Fruit fly (Drosophila melanogaster) whole organism, embryonic: ENCODE results near the gene Tom.
A peak's percentile ranks its signal among the peaks of the same experiment; 100 is the strongest.

ENCODE experiments used
- Ada2b ChIP-seq: fragments of 200-800 bp; sonication (Bioruptor generic); IDR thresholded peaks from 2 replicates; pipeline ENCODE4 v1.3.6; 2022; ENCODE audit warnings: missing biosample characterization, missing genetic modification characterization
- Adf1 ChIP-seq: fragments of 200-800 bp; sonication (Bioruptor generic); IDR thresholded peaks from 2 replicates; pipeline ENCODE4 v1.3.6; 2022; ENCODE audit warnings: missing biosample characterization, missing genetic modification characterization
- Atf6 ChIP-seq: fragments of 200-800 bp; sonication (Bioruptor generic); IDR thresholded peaks from 2 replicates; pipeline ENCODE4 v1.3.6; 2022; ENCODE audit warnings: missing biosample characterization, missing genetic modification characterization
- Bteb2 ChIP-seq: fragments of 200-800 bp; sonication (Bioruptor generic); optimal IDR thresholded peaks from 2 replicates; lab custom pipeline; 2016; ENCODE audit warnings: missing biosample characterization, missing genetic modification characterization
- CG10147 ChIP-seq: fragments of 200-800 bp; sonication (Bioruptor generic); optimal IDR thresholded peaks from 2 replicates; lab custom pipeline; 2019; ENCODE audit warnings: missing biosample characterization, mild to moderate bottlenecking, missing genetic modification characterization, moderate library complexity
- CG1024 ChIP-seq: fragments of 200-800 bp; sonication (Bioruptor generic); IDR thresholded peaks from 2 replicates; pipeline ENCODE4 v1.3.6; 2022; ENCODE audit warnings: missing biosample characterization, missing genetic modification characterization
- CG10366 ChIP-seq: fragments of 200-800 bp; sonication (Bioruptor generic); IDR thresholded peaks from 2 replicates; pipeline ENCODE4 v1.3.6; 2022; ENCODE audit warnings: missing biosample characterization, missing genetic modification characterization
- CG10565 ChIP-seq: fragments of 200-800 bp; sonication (Bioruptor generic); optimal IDR thresholded peaks from 3 replicates; lab custom pipeline; 2016; ENCODE audit warnings: missing biosample characterization, mild to moderate bottlenecking, missing genetic modification characterization
- CG11723 ChIP-seq: fragments of 200-800 bp; sonication (Bioruptor generic); optimal IDR thresholded peaks from 2 replicates; lab custom pipeline; 2017; ENCODE audit warnings: missing biosample characterization, mild to moderate bottlenecking, missing genetic modification characterization
- CG1529 ChIP-seq: fragments of 200-800 bp; sonication (Bioruptor generic); optimal IDR thresholded peaks from 3 replicates; lab custom pipeline; 2018; ENCODE audit warnings: missing biosample characterization, missing genetic modification characterization
- CG15601 ChIP-seq: fragments of 200-800 bp; sonication (Bioruptor generic); optimal IDR thresholded peaks from 3 replicates; lab custom pipeline; 2019; ENCODE audit warnings: missing biosample characterization, mild to moderate bottlenecking, missing genetic modification characterization, moderate library complexity
- CG17829 ChIP-seq: fragments of 200-800 bp; optimal IDR thresholded peaks from 2 replicates; lab custom pipeline; 2019; ENCODE audit warnings: missing biosample characterization, mild to moderate bottlenecking, missing genetic modification characterization, moderate library complexity
- CG1832 ChIP-seq: fragments of 200-800 bp; sonication (Bioruptor generic); optimal IDR thresholded peaks from 2 replicates; lab custom pipeline; 2017; ENCODE audit warnings: missing biosample characterization, mild to moderate bottlenecking, missing genetic modification characterization, inconsistent platforms
- CG30020 ChIP-seq: fragments of 200-800 bp; optimal IDR thresholded peaks from 2 replicates; lab custom pipeline; 2019; ENCODE audit warnings: missing biosample characterization, mild to moderate bottlenecking, missing genetic modification characterization, moderate library complexity
- CG3407 ChIP-seq: fragments of 200-800 bp; sonication (Bioruptor generic); optimal IDR thresholded peaks from 2 replicates; lab custom pipeline; 2018; ENCODE audit warnings: missing biosample characterization, mild to moderate bottlenecking, missing genetic modification characterization
- CG3995 ChIP-seq: fragments of 200-800 bp; sonication (Bioruptor generic); optimal IDR thresholded peaks from 3 replicates; lab custom pipeline; 2016; ENCODE audit warnings: missing biosample characterization, missing genetic modification characterization
- CG42726 ChIP-seq: fragments of 200-800 bp; sonication (Bioruptor generic); IDR thresholded peaks from 2 replicates; pipeline ENCODE4 v1.3.6; 2022; ENCODE audit warnings: missing biosample characterization, missing genetic modification characterization; ENCODE audit not compliant: partially characterized antibody
- CG4424 ChIP-seq: fragments of 200-800 bp; sonication (Bioruptor generic); optimal IDR thresholded peaks from 3 replicates; lab custom pipeline; 2016; ENCODE audit warnings: missing biosample characterization, missing genetic modification characterization
- CG5180 ChIP-seq: fragments of 200-800 bp; sonication (Bioruptor generic); optimal IDR thresholded peaks from 3 replicates; lab custom pipeline; 2017; ENCODE audit warnings: missing biosample characterization, missing genetic modification characterization, mild to moderate bottlenecking, moderate library complexity, missing genetic modification reagents
- CG6654 ChIP-seq: fragments of 200-800 bp; sonication (Bioruptor generic); optimal IDR thresholded peaks from 2 replicates; lab custom pipeline; 2017; ENCODE audit warnings: missing biosample characterization, mild to moderate bottlenecking, missing genetic modification characterization
- CG7556 ChIP-seq: fragments of 200-800 bp; sonication (Bioruptor generic); optimal IDR thresholded peaks from 2 replicates; lab custom pipeline; 2017; ENCODE audit warnings: missing biosample characterization, mild to moderate bottlenecking, missing genetic modification characterization
- CG8281 ChIP-seq: fragments of 200-800 bp; sonication (Bioruptor generic); optimal IDR thresholded peaks from 2 replicates; lab custom pipeline; 2018; ENCODE audit warnings: missing biosample characterization, mild to moderate bottlenecking, missing genetic modification characterization, moderate library complexity
- CG8765 ChIP-seq: fragments of 200-800 bp; sonication (Bioruptor generic); IDR thresholded peaks from 2 replicates; pipeline ENCODE4 v1.3.6; 2022; ENCODE audit warnings: missing biosample characterization, missing genetic modification characterization
- Dip3 ChIP-seq: fragments of 200-800 bp; sonication (Bioruptor generic); optimal IDR thresholded peaks from 3 replicates; lab custom pipeline; 2016; ENCODE audit warnings: missing biosample characterization, missing genetic modification characterization
- Doc3 ChIP-seq: fragments of 200-800 bp; sonication (Bioruptor generic); IDR thresholded peaks from 3 replicates; pipeline ENCODE4 v1.3.6; 2022; ENCODE audit warnings: missing biosample characterization, missing genetic modification characterization; ENCODE audit not compliant: partially characterized antibody
- Dref ChIP-seq: fragments of 200-800 bp; sonication (Bioruptor generic); IDR thresholded peaks from 2 replicates; pipeline ENCODE4 v1.3.6; 2022; ENCODE audit warnings: missing biosample characterization, missing genetic modification characterization
- Elba2 ChIP-seq: fragments of 200-800 bp; sonication (Bioruptor generic); optimal IDR thresholded peaks from 3 replicates; lab custom pipeline; 2016; ENCODE audit warnings: missing biosample characterization, missing genetic modification characterization
- Ets65A ChIP-seq: fragments of 200-800 bp; sonication (Bioruptor generic); peaks from one replicate; lab custom pipeline; 2016; ENCODE audit warnings: missing biosample characterization, missing genetic modification characterization
- Ets97D ChIP-seq: fragments of 200-800 bp; sonication (Bioruptor generic); optimal IDR thresholded peaks from 3 replicates; lab custom pipeline; 2016; ENCODE audit warnings: missing biosample characterization, missing genetic modification characterization
- HmgZ ChIP-seq: fragments of 200-800 bp; sonication (Bioruptor generic); optimal IDR thresholded peaks from 2 replicates; lab custom pipeline; 2018; ENCODE audit warnings: missing biosample characterization, mild to moderate bottlenecking, missing genetic modification characterization
- Lhr ChIP-seq: fragments of 200-800 bp; sonication (Bioruptor generic); optimal IDR thresholded peaks from 3 replicates; lab custom pipeline; 2017; ENCODE audit warnings: mild to moderate bottlenecking, missing biosample characterization, missing genetic modification reagents, missing genetic modification characterization
- Nf-YA ChIP-seq: fragments of 200-800 bp; sonication (Bioruptor generic); IDR thresholded peaks from 2 replicates; pipeline ENCODE4 v1.3.6; 2022; ENCODE audit warnings: missing biosample characterization, missing genetic modification characterization
- PHDP ChIP-seq: fragments of 200-800 bp; sonication (Bioruptor generic); optimal IDR thresholded peaks from 3 replicates; lab custom pipeline; 2018; ENCODE audit warnings: missing biosample characterization, mild to moderate bottlenecking, missing genetic modification characterization, moderate library complexity
- Rx ChIP-seq: fragments of 200-800 bp; sonication (Bioruptor generic); IDR thresholded peaks from 2 replicates; pipeline ENCODE4 v1.3.6; 2022; ENCODE audit warnings: missing biosample characterization, missing genetic modification characterization
- ase ChIP-seq: fragments of 200-800 bp; sonication (Bioruptor generic); IDR thresholded peaks from 3 replicates; pipeline ENCODE4 v1.3.6; 2022; ENCODE audit warnings: missing biosample characterization, missing genetic modification characterization
- ewg ChIP-seq: fragments of 200-800 bp; sonication (Bioruptor generic); optimal IDR thresholded peaks from 3 replicates; lab custom pipeline; 2017; ENCODE audit warnings: mild to moderate bottlenecking, missing biosample characterization, missing genetic modification reagents, missing genetic modification characterization
- gcm2 ChIP-seq: fragments of 200-800 bp; sonication (Bioruptor generic); optimal IDR thresholded peaks from 2 replicates; lab custom pipeline; 2016; ENCODE audit warnings: missing biosample characterization, missing genetic modification characterization
- gfzf ChIP-seq: fragments of 200-800 bp; sonication (Bioruptor generic); optimal IDR thresholded peaks from 2 replicates; lab custom pipeline; 2016; ENCODE audit warnings: missing biosample characterization, mild to moderate bottlenecking, missing genetic modification characterization, moderate library complexity
- grn ChIP-seq: fragments of 200-800 bp; sonication (Bioruptor generic); optimal IDR thresholded peaks from 3 replicates; lab custom pipeline; 2017; ENCODE audit warnings: missing biosample characterization, missing genetic modification characterization
- h ChIP-seq: fragments of >200 bp; optimal IDR thresholded peaks from 2 replicates; lab custom pipeline; 2017
- hkb ChIP-seq, 2 experiments: fragments of 200-800 bp in 1 of 2; fragments of >200 bp in 1 of 2; sonication (Bioruptor generic) in 1 of 2; IDR thresholded peaks in 1 of 2; optimal IDR thresholded peaks in 1 of 2; 2 replicates each; pipeline versions ENCODE4 v1.3.6 to Lab custom; 2017 to 2022; ENCODE audit warnings: missing biosample characterization in 1 of 2, missing genetic modification characterization in 1 of 2
- hth ChIP-seq: fragments of >200 bp; optimal IDR thresholded peaks from 2 replicates; lab custom pipeline; 2017; ENCODE audit warnings: inconsistent platforms
- inv ChIP-seq: fragments of 200-800 bp; sonication (Bioruptor generic); IDR thresholded peaks from 2 replicates; pipeline ENCODE4 v1.3.6; 2022; ENCODE audit warnings: missing biosample characterization, missing genetic modification characterization; ENCODE audit not compliant: partially characterized antibody
- ken ChIP-seq: fragments of 200-800 bp; sonication (Bioruptor generic); IDR thresholded peaks from 3 replicates; pipeline ENCODE4 v1.3.6; 2022; ENCODE audit warnings: missing biosample characterization, missing genetic modification characterization
- pb ChIP-seq: fragments of 200-800 bp; sonication (Bioruptor generic); optimal IDR thresholded peaks from 3 replicates; lab custom pipeline; 2016; ENCODE audit warnings: missing biosample characterization, missing genetic modification characterization
- psq ChIP-seq: fragments of 200-800 bp; sonication (Bioruptor generic); optimal IDR thresholded peaks from 2 replicates; lab custom pipeline; 2017; ENCODE audit warnings: missing biosample characterization, missing genetic modification characterization
- ranshi ChIP-seq: fragments of 200-800 bp; sonication (Bioruptor generic); IDR thresholded peaks from 2 replicates; pipeline ENCODE4 v1.3.6; 2022; ENCODE audit warnings: missing biosample characterization, missing genetic modification characterization
- slp2 ChIP-seq: fragments of 200-800 bp; sonication (Bioruptor generic); optimal IDR thresholded peaks from 2 replicates; lab custom pipeline; 2016; ENCODE audit warnings: missing biosample characterization, missing genetic modification characterization
- tio ChIP-seq: fragments of 200-800 bp; sonication (Bioruptor generic); optimal IDR thresholded peaks from 2 replicates; lab custom pipeline; 2017; ENCODE audit warnings: missing biosample characterization, missing genetic modification characterization, inconsistent platforms
- unc-4 ChIP-seq: fragments of 200-800 bp; sonication (Bioruptor generic); IDR thresholded peaks from 2 replicates; pipeline ENCODE4 v1.3.6; 2022; ENCODE audit warnings: missing biosample characterization, missing genetic modification characterization; ENCODE audit not compliant: partially characterized antibody
- usp ChIP-seq: fragments of >200 bp; optimal IDR thresholded peaks from 2 replicates; lab custom pipeline; 2017; ENCODE audit warnings: missing biosample characterization, missing genetic modification characterization
- wor ChIP-seq: fragments of 200-800 bp; sonication (Bioruptor generic); IDR thresholded peaks from 2 replicates; pipeline ENCODE4 v1.3.6; 2022; ENCODE audit warnings: missing biosample characterization, missing genetic modification characterization

Gene Tom

DNA sequence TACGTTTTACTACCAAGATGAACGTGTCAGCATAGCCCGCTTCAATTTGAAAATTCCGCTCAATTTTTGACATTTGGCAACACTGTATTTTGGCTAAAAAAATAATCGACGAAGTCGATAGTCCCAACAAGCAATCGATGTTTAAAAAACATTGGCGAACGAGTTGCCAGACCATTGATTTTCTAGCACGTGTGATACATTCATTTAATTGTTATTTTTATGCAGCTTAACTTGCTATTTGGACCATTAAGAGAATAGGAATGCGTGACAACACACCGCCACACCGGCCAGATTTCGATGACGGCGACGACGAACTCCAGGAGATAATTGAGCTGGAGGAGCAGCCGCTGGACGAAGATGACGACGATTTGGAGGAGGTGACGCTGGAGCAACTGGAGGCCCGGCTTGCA is 13.5 kb downstream of the Tom start, which contains the start of gene CG5114 (continued):
- TF ChIP-seq Ets97D (GFP tag; lab: Kevin White, UChicago): peak; percentile 85
- TF ChIP-seq psq (GFP tag; lab: Kevin White, UChicago): no peak
- TF ChIP-seq gcm2 (GFP tag; lab: Kevin White, UChicago): peak; percentile 34
- no peak for TF ChIP-seq hkb (optimal IDR thresholded peaks at IDR 0.05; lab: Kevin White, UChicago)
- no peak for TF ChIP-seq hkb (GFP tag; IDR thresholded peaks at IDR 0.05; lab: Robert Waterston, UW)
- peak; percentile 6 for TF ChIP-seq CG7556 (GFP tag; lab: Kevin White, UChicago)
- no peak for TF ChIP-seq CG8281 (tag; lab: Kevin White, UChicago)
- no peak for TF ChIP-seq tio
- TF ChIP-seq CG8765 (GFP tag; lab: Robert Waterston, UW): no peak
- no peak for TF ChIP-seq CG1832 (GFP tag; lab: Kevin White, UChicago)
- peak; percentile 33 for TF ChIP-seq CG30020 (tag; lab: Kevin White, UChicago)
- TF ChIP-seq CG1529 (GFP tag; lab: Kevin White, UChicago): no peak
- no peak; the same call in 1 of the 2 replicates for TF ChIP-seq Ada2b (GFP tag; lab: Robert Waterston, UW)
- no peak for TF ChIP-seq wor
- peak; percentile 93 for TF ChIP-seq CG42726 (GFP tag; lab: Robert Waterston, UW)
- TF ChIP-seq Ets65A: peak; percentile 32
- no peak for TF ChIP-seq CG10366 (GFP tag; lab: Robert Waterston, UW)
- TF ChIP-seq unc-4: peak; percentile 90
- no peak for TF ChIP-seq Nf-YA (GFP tag; lab: Robert Waterston, UW)
- peak; percentile 31 for TF ChIP-seq PHDP (tag; lab: Kevin White, UChicago)
- TF ChIP-seq CG4424: peak; percentile 33
- TF ChIP-seq gfzf (GFP tag; lab: Kevin White, UChicago): peak; percentile 31
- TF ChIP-seq CG10565 (GFP tag; lab: Kevin White, UChicago): no peak
- no peak for TF ChIP-seq usp (GFP tag; lab: Kevin White, UChicago)
- peak; percentile 82 for TF ChIP-seq Doc3 (GFP tag; lab: Robert Waterston, UW)
- no peak for TF ChIP-seq CG1024 (GFP tag; lab: Robert Waterston, UW)
- no peak for TF ChIP-seq CG3407 (GFP tag; lab: Kevin White, UChicago)
- TF ChIP-seq slp2 (GFP tag; lab: Kevin White, UChicago): peak; percentile 15
- TF ChIP-seq Dip3: no peak
- 0 out of 3 replicates have a peak, but pooled peaks have one; percentile 39 for TF ChIP-seq ken
- no peak for TF ChIP-seq hth
- TF ChIP-seq CG17829 (tag; lab: Kevin White, UChicago): peak; percentile 65
- no peak for TF ChIP-seq grn
- TF ChIP-seq Lhr (GFP tag; lab: Kevin White, UChicago): peak; percentile 38
- TF ChIP-seq CG15601 (tag; lab: Kevin White, UChicago): peak; percentile 6
- TF ChIP-seq pb (GFP tag; lab: Kevin White, UChicago): no peak
- no peak for TF ChIP-seq Adf1 (GFP tag; lab: Robert Waterston, UW)
- no peak for TF ChIP-seq CG5180 (GFP tag; lab: Kevin White, UChicago)
- no peak for TF ChIP-seq ewg (GFP tag; lab: Kevin White, UChicago)
- TF ChIP-seq ase (GFP tag; lab: Robert Waterston, UW): no peak; the same call in 2 of the 3 replicates
- no peak for TF ChIP-seq CG6654 (GFP tag; lab: Kevin White, UChicago)
- TF ChIP-seq Atf6 (GFP tag; lab: Robert Waterston, UW): 0 out of 2 replicates have a peak, but pooled peaks have one; percentile 26
- TF ChIP-seq h (lab: Kevin White, UChicago): no peak
- TF ChIP-seq Dref (GFP tag; lab: Robert Waterston, UW): peak; percentile 98
- peak; percentile 80 for TF ChIP-seq HmgZ
- TF ChIP-seq CG3995 (GFP tag; lab: Kevin White, UChicago): peak; percentile 74
- peak; percentile 84 for TF ChIP-seq inv (GFP tag; lab: Robert Waterston, UW)
- TF ChIP-seq Bteb2 (GFP tag; lab: Kevin White, UChicago): peak; percentile 49
- TF ChIP-seq Rx (GFP tag; lab: Robert Waterston, UW): no peak
- TF ChIP-seq CG10147: peak; percentile 22
- TF ChIP-seq Elba2: peak; percentile 16
- TF ChIP-seq CG11723 (GFP tag; lab: Kevin White, UChicago): no peak
- TF ChIP-seq ranshi: no peak
